Worm (Caenorhabditis elegans) whole organism, L3 larva: ENCODE measurements around the gene C45B11.2.

Experiments used
- R02D3.7 ChIP-seq: fragments of 150-350 bp; optimal IDR thresholded peaks from 2 replicates; lab custom pipeline; 2014; ENCODE audit warnings: missing biosample characterization, missing genetic modification characterization
- mdl-1 ChIP-seq: fragments of 150-350 bp; optimal IDR thresholded peaks from 2 replicates; lab custom pipeline; 2014; ENCODE audit warnings: missing biosample characterization, missing genetic modification characterization
- nhr-12 ChIP-seq: fragments of 150-350 bp; optimal IDR thresholded peaks from 2 replicates; lab custom pipeline; 2014; ENCODE audit warnings: missing biosample characterization, missing genetic modification characterization
- unc-62 ChIP-seq: fragments of 150-350 bp; sonication (generic microtip); optimal IDR thresholded peaks from 4 replicates; lab custom pipeline; 2014; ENCODE audit warnings: missing biosample characterization, missing genetic modification reagents, missing genetic modification characterization
- ztf-11 ChIP-seq: fragments of 150-350 bp; optimal IDR thresholded peaks from 2 replicates; lab custom pipeline; 2014; ENCODE audit warnings: missing biosample characterization, missing genetic modification characterization

- TF ChIP-seq nhr-12 (tag; lab: Kevin White, UChicago) = no peak
- TF ChIP-seq unc-62 (GFP tag; lab: Kevin White, UChicago) = no peak
- no peak for TF ChIP-seq ztf-11
- TF ChIP-seq R02D3.7 (tag; lab: Kevin White, UChicago) = no peak
- TF ChIP-seq mdl-1 (tag; lab: Kevin White, UChicago) = no peak
Observed at ce11 chrV:11082475-11082874, 40.0 kb downstream of the C45B11.2 start.
